Fruit fly (Drosophila melanogaster) whole organism, embryonic: ENCODE results near the gene CG42495.

Experiments
- Adf1 ChIP-seq: fragments of 200-800 bp; sonication (Bioruptor generic); IDR thresholded peaks from 2 replicates; pipeline ENCODE4 v1.3.6; 2022; ENCODE audit warnings: missing biosample characterization, missing genetic modification characterization
- Asciz ChIP-seq: fragments of 200-800 bp; sonication (Bioruptor generic); optimal IDR thresholded peaks from 2 replicates; lab custom pipeline; 2017; ENCODE audit warnings: missing biosample characterization, mild to moderate bottlenecking, missing genetic modification characterization, missing genetic modification reagents
- B-H2 ChIP-seq: fragments of 200-800 bp; sonication (Bioruptor generic); optimal IDR thresholded peaks from 2 replicates; lab custom pipeline; 2018; ENCODE audit warnings: missing biosample characterization, mild to moderate bottlenecking, missing genetic modification characterization
- CG10431 ChIP-seq: fragments of 200-800 bp; sonication (Bioruptor generic); optimal IDR thresholded peaks from 3 replicates; lab custom pipeline; 2018; ENCODE audit warnings: missing biosample characterization, mild to moderate bottlenecking, missing genetic modification characterization
- CG11247 ChIP-seq: fragments of 200-800 bp; sonication (Bioruptor generic); IDR thresholded peaks from 2 replicates; pipeline ENCODE4 v1.3.6; 2022; ENCODE audit warnings: missing biosample characterization, missing genetic modification characterization
- CG12659 ChIP-seq: fragments of 200-800 bp; sonication (Bioruptor generic); optimal IDR thresholded peaks from 3 replicates; lab custom pipeline; 2017; ENCODE audit warnings: mild to moderate bottlenecking, missing biosample characterization, missing genetic modification reagents, missing genetic modification characterization
- CG15269 ChIP-seq: fragments of 200-800 bp; sonication (Bioruptor generic); optimal IDR thresholded peaks from 2 replicates; lab custom pipeline; 2018; ENCODE audit warnings: missing biosample characterization, mild to moderate bottlenecking, missing genetic modification characterization, moderate library complexity
- CG1529 ChIP-seq: fragments of 200-800 bp; sonication (Bioruptor generic); optimal IDR thresholded peaks from 3 replicates; lab custom pipeline; 2018; ENCODE audit warnings: missing biosample characterization, missing genetic modification characterization
- CG16779 ChIP-seq: fragments of 200-800 bp; sonication (Bioruptor generic); IDR thresholded peaks from 2 replicates; pipeline ENCODE4 v1.3.6; 2022; ENCODE audit warnings: missing biosample characterization, missing genetic modification characterization
- CG17802 ChIP-seq: fragments of 200-800 bp; sonication (Bioruptor generic); optimal IDR thresholded peaks from 2 replicates; lab custom pipeline; 2018; ENCODE audit warnings: missing biosample characterization, mild to moderate bottlenecking, missing genetic modification characterization, moderate library complexity
- CG1792 ChIP-seq: fragments of 200-800 bp; sonication (Bioruptor generic); optimal IDR thresholded peaks from 2 replicates; lab custom pipeline; 2016; ENCODE audit warnings: missing biosample characterization, missing genetic modification characterization
- CG18764 ChIP-seq: fragments of 200-800 bp; sonication (Bioruptor generic); optimal IDR thresholded peaks from 3 replicates; lab custom pipeline; 2016; ENCODE audit warnings: missing biosample characterization, missing genetic modification characterization
- CG33557 ChIP-seq: fragments of 200-800 bp; sonication (Bioruptor generic); optimal IDR thresholded peaks from 2 replicates; lab custom pipeline; 2019; ENCODE audit warnings: missing biosample characterization, mild to moderate bottlenecking, missing genetic modification characterization, moderate library complexity
- CG34224 ChIP-seq: fragments of 200-800 bp; sonication (Bioruptor generic); IDR thresholded peaks from 3 replicates; pipeline ENCODE4 v1.3.6; 2022; ENCODE audit warnings: missing biosample characterization, missing genetic modification characterization; ENCODE audit not compliant: partially characterized antibody
- CG34422 ChIP-seq: fragments of 200-800 bp; sonication (Bioruptor generic); IDR thresholded peaks from 3 replicates; pipeline ENCODE4 v1.3.6; 2022; ENCODE audit warnings: missing biosample characterization, missing genetic modification characterization
- CG3726 ChIP-seq: fragments of 200-800 bp; sonication (Bioruptor generic); IDR thresholded peaks from 3 replicates; pipeline ENCODE4, ENCODE4 v1.3.6; 2022; ENCODE audit warnings: missing biosample characterization, missing genetic modification characterization
- CG3995 ChIP-seq: fragments of 200-800 bp; sonication (Bioruptor generic); optimal IDR thresholded peaks from 3 replicates; lab custom pipeline; 2016; ENCODE audit warnings: missing biosample characterization, missing genetic modification characterization
- CG4328 ChIP-seq: fragments of 200-800 bp; sonication (Bioruptor generic); optimal IDR thresholded peaks from 3 replicates; lab custom pipeline; 2017; ENCODE audit warnings: missing biosample characterization, missing genetic modification reagents, missing genetic modification characterization
- CG4707 ChIP-seq: fragments of 200-800 bp; sonication (Bioruptor generic); optimal IDR thresholded peaks from 2 replicates; lab custom pipeline; 2018; ENCODE audit warnings: missing biosample characterization, mild to moderate bottlenecking, missing genetic modification characterization, moderate library complexity
- CG5245 ChIP-seq: fragments of 200-800 bp; sonication (Bioruptor generic); optimal IDR thresholded peaks from 3 replicates; lab custom pipeline; 2016; ENCODE audit warnings: missing biosample characterization, missing genetic modification characterization
- CG9797 ChIP-seq: fragments of 200-800 bp; sonication (Bioruptor generic); optimal IDR thresholded peaks from 3 replicates; lab custom pipeline; 2018; ENCODE audit warnings: missing biosample characterization, mild to moderate bottlenecking, missing genetic modification characterization
- D19B ChIP-seq: fragments of 200-800 bp; sonication (Bioruptor generic); optimal IDR thresholded peaks from 2 replicates; lab custom pipeline; 2017; ENCODE audit warnings: missing biosample characterization, mild to moderate bottlenecking, missing genetic modification characterization
- Dbx ChIP-seq: fragments of 200-800 bp; sonication (Bioruptor generic); IDR thresholded peaks from 3 replicates; pipeline ENCODE4 v1.3.6; 2022; ENCODE audit warnings: missing biosample characterization, missing genetic modification characterization
- Dip2 ChIP-seq: fragments of 200-800 bp; sonication (Bioruptor generic); IDR thresholded peaks from 2 replicates; pipeline ENCODE4 v1.3.6; 2022; ENCODE audit warnings: missing biosample characterization, missing genetic modification characterization
- Dp ChIP-seq: fragments of 200-800 bp; sonication (Bioruptor generic); optimal IDR thresholded peaks from 2 replicates; lab custom pipeline; 2018; ENCODE audit warnings: missing biosample characterization, mild to moderate bottlenecking, missing genetic modification characterization, moderate library complexity
- ERR ChIP-seq: fragments of 200-800 bp; sonication (Bioruptor generic); optimal IDR thresholded peaks from 2 replicates; lab custom pipeline; 2016; ENCODE audit warnings: missing biosample characterization, missing genetic modification characterization
- Hey ChIP-seq: fragments of 200-800 bp; sonication (Bioruptor generic); optimal IDR thresholded peaks from 3 replicates; lab custom pipeline; 2018; ENCODE audit warnings: missing biosample characterization, mild to moderate bottlenecking, missing genetic modification characterization
- Hmx ChIP-seq: fragments of 200-800 bp; sonication (Bioruptor generic); optimal IDR thresholded peaks from 2 replicates; lab custom pipeline; 2016; ENCODE audit warnings: missing biosample characterization, missing genetic modification characterization
- Hr39 ChIP-seq: fragments of >200 bp; optimal IDR thresholded peaks from 2 replicates; lab custom pipeline; 2017
- Kr ChIP-seq: fragments of 200-800 bp; sonication (Bioruptor generic); optimal IDR thresholded peaks from 2 replicates; lab custom pipeline; 2017; ENCODE audit warnings: missing biosample characterization, mild to moderate bottlenecking, missing genetic modification characterization
- Med ChIP-seq: fragments of 200-800 bp; sonication (Bioruptor generic); peaks from one replicate; lab custom pipeline; 2016; ENCODE audit warnings: missing biosample characterization, missing genetic modification characterization, mild to moderate bottlenecking, inconsistent platforms, moderate library complexity
- NC2α ChIP-seq: fragments of 200-800 bp; sonication (Bioruptor generic); optimal IDR thresholded peaks from 2 replicates; lab custom pipeline; 2016; ENCODE audit warnings: missing biosample characterization, missing genetic modification characterization
- NFAT ChIP-seq: fragments of 200-800 bp; sonication (Bioruptor generic); IDR thresholded peaks from 2 replicates; pipeline ENCODE4 v1.3.6; 2022; ENCODE audit warnings: missing biosample characterization, missing genetic modification characterization
- NfI ChIP-seq: fragments of 200-800 bp; sonication (Bioruptor generic); optimal IDR thresholded peaks from 3 replicates; lab custom pipeline; 2018; ENCODE audit warnings: missing biosample characterization, mild to moderate bottlenecking, missing genetic modification characterization, moderate library complexity
- Sin3A ChIP-seq: fragments of >200 bp; optimal IDR thresholded peaks from 2 replicates; lab custom pipeline; 2018
- Spps ChIP-seq: fragments of 200-800 bp; sonication (Bioruptor generic); optimal IDR thresholded peaks from 2 replicates; lab custom pipeline; 2018; ENCODE audit warnings: missing biosample characterization, mild to moderate bottlenecking, missing genetic modification characterization
- amos ChIP-seq: fragments of 200-800 bp; sonication (Bioruptor generic); IDR thresholded peaks from 2 replicates; pipeline ENCODE4 v1.3.6; 2022; ENCODE audit warnings: missing biosample characterization, missing genetic modification characterization; ENCODE audit not compliant: partially characterized antibody
- ato ChIP-seq: fragments of 200-800 bp; sonication (Bioruptor generic); IDR thresholded peaks from 2 replicates; pipeline ENCODE4 v1.3.6; 2022; ENCODE audit warnings: missing biosample characterization, missing genetic modification characterization; ENCODE audit not compliant: partially characterized antibody
- cato ChIP-seq: fragments of 200-800 bp; sonication (Bioruptor generic); optimal IDR thresholded peaks from 2 replicates; lab custom pipeline; 2016; ENCODE audit warnings: missing biosample characterization, missing genetic modification characterization, borderline replicate concordance
- chn ChIP-seq: fragments of 200-800 bp; sonication (Bioruptor generic); optimal IDR thresholded peaks from 2 replicates; lab custom pipeline; 2016; ENCODE audit warnings: missing biosample characterization, missing genetic modification characterization
- gsb-n ChIP-seq: fragments of 200-800 bp; sonication (Bioruptor generic); optimal IDR thresholded peaks from 3 replicates; lab custom pipeline; 2018; ENCODE audit warnings: missing biosample characterization, mild to moderate bottlenecking, missing genetic modification characterization
- gt ChIP-seq: fragments of 200-800 bp; sonication (Bioruptor generic); IDR thresholded peaks from 2 replicates; pipeline ENCODE4 v1.3.6; 2022; ENCODE audit warnings: missing biosample characterization, missing genetic modification characterization
- jing ChIP-seq: fragments of 200-800 bp; sonication (Bioruptor generic); optimal IDR thresholded peaks from 2 replicates; lab custom pipeline; 2018; ENCODE audit warnings: missing biosample characterization, mild to moderate bottlenecking, missing genetic modification characterization
- lov ChIP-seq, 2 experiments: fragments of 200-800 bp in 1 of 2; fragments of >200 bp in 1 of 2; sonication (Bioruptor generic) in 1 of 2; IDR thresholded peaks in 1 of 2; optimal IDR thresholded peaks in 1 of 2; 2 replicates in 1 of 2; 3 replicates in 1 of 2; pipeline versions ENCODE4 v1.3.6 to Lab custom; 2017 to 2022; ENCODE audit warnings: missing biosample characterization in 1 of 2, missing genetic modification characterization in 1 of 2
- nau ChIP-seq: fragments of 200-800 bp; sonication (Bioruptor generic); optimal IDR thresholded peaks from 3 replicates; lab custom pipeline; 2017; ENCODE audit warnings: missing biosample characterization, mild to moderate bottlenecking, missing genetic modification characterization, missing genetic modification reagents
- pzg ChIP-seq: fragments of 200-800 bp; sonication (Bioruptor generic); optimal IDR thresholded peaks from 3 replicates; lab custom pipeline; 2018; ENCODE audit warnings: missing biosample characterization, mild to moderate bottlenecking, missing genetic modification characterization, moderate library complexity
- rib ChIP-seq: fragments of 200-800 bp; sonication (Bioruptor generic); IDR thresholded peaks from 2 replicates; pipeline ENCODE4 v1.3.6; 2022; ENCODE audit warnings: missing biosample characterization, missing genetic modification characterization
- row ChIP-seq: fragments of 200-800 bp; sonication (Bioruptor generic); IDR thresholded peaks from 3 replicates; pipeline ENCODE4 v1.3.6; 2022; ENCODE audit warnings: missing biosample characterization, missing genetic modification characterization
- slou ChIP-seq: fragments of 200-800 bp; sonication (Bioruptor generic); optimal IDR thresholded peaks from 3 replicates; lab custom pipeline; 2016; ENCODE audit warnings: missing biosample characterization, missing genetic modification characterization
- stc ChIP-seq: fragments of 200-800 bp; sonication (Bioruptor generic); IDR thresholded peaks from 2 replicates; pipeline ENCODE4 v1.3.6; 2022; ENCODE audit warnings: missing biosample characterization, missing genetic modification characterization
- yki ChIP-seq: fragments of >200 bp; optimal IDR thresholded peaks from 3 replicates; lab custom pipeline; 2018
- zfh1 ChIP-seq: fragments of 200-800 bp; sonication (Bioruptor generic); IDR thresholded peaks from 3 replicates; pipeline ENCODE4 v1.3.6; 2022; ENCODE audit warnings: missing biosample characterization, missing genetic modification characterization

Gene CG42495

DNA sequence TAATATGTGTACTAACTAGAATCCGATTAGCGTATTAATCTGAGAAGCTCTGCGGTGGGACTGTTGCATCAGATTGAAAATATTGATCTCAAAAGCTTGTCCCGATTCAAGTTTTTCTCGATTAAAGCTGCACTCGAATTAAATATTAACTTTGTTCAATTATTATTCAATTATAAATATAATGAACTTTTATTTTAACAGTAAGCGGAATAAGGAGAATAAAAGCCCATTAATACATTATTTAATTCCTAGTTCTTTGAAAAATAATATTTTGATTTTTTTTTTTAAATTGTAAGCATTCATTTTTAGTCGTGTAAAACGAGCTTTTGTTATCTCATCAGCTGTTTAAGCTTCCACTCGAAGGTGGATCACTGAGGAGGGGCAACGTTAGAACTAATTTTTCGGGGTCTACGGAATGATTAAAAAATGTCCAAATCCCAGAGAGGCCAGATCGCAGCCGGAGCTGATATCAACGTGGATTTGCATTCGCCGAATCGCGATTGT is 8.3 kb downstream of the CG42495 start, which contains the start of the genes GNBP2 and GNBP1 (continued):
- TF ChIP-seq Dip2 (GFP tag; lab: Robert Waterston, UW): no peak
- no peak for TF ChIP-seq CG17802
- peak; percentile 75 for TF ChIP-seq stc (GFP tag; lab: Robert Waterston, UW)
- TF ChIP-seq CG10431 (GFP tag; lab: Kevin White, UChicago): no peak
- no peak for TF ChIP-seq Dp (GFP tag; lab: Kevin White, UChicago)
- no peak for TF ChIP-seq CG3726
- TF ChIP-seq CG15269: peak; percentile 74
- no peak for TF ChIP-seq CG34224 (GFP tag; lab: Robert Waterston, UW)
- peak; percentile 32 for TF ChIP-seq Asciz (GFP tag; lab: Kevin White, UChicago)
- TF ChIP-seq Spps (tag; lab: Kevin White, UChicago): no peak
- TF ChIP-seq chn (GFP tag; lab: Kevin White, UChicago): no peak
- TF ChIP-seq pzg (GFP tag; lab: Kevin White, UChicago): no peak
- peak; percentile 33 for TF ChIP-seq Med (GFP tag; lab: Kevin White, UChicago)
- no peak for TF ChIP-seq CG9797 (GFP tag; lab: Kevin White, UChicago)
- no peak for TF ChIP-seq Kr (GFP tag; lab: Kevin White, UChicago)
- TF ChIP-seq NfI (GFP tag; lab: Kevin White, UChicago): peak; percentile 0
- no peak for TF ChIP-seq ERR
- TF ChIP-seq CG12659 (GFP tag; lab: Kevin White, UChicago): peak; percentile 32
- TF ChIP-seq NFAT: no peak
- TF ChIP-seq slou (GFP tag; lab: Kevin White, UChicago): no peak
- TF ChIP-seq lov (optimal IDR thresholded peaks at IDR 0.05; lab: Kevin White, UChicago): no peak
- TF ChIP-seq lov (GFP tag; IDR thresholded peaks at IDR 0.05; lab: Robert Waterston, UW): no peak
- TF ChIP-seq CG34422 (GFP tag; lab: Robert Waterston, UW): 0 out of 3 replicates have a peak, but pooled peaks have one; percentile 10
- no peak for TF ChIP-seq cato (GFP tag; lab: Kevin White, UChicago)
- no peak for TF ChIP-seq NC2α (GFP tag; lab: Kevin White, UChicago)
- TF ChIP-seq CG16779: no peak
- no peak for TF ChIP-seq CG1529 (GFP tag; lab: Kevin White, UChicago)
- no peak for TF ChIP-seq CG18764 (GFP tag; lab: Kevin White, UChicago)
- no peak for TF ChIP-seq Dbx (GFP tag; lab: Robert Waterston, UW)
- TF ChIP-seq rib (GFP tag; lab: Robert Waterston, UW): no peak
- no peak for TF ChIP-seq CG1792
- TF ChIP-seq Sin3A (lab: Kevin White, UChicago): no peak
- TF ChIP-seq gt (GFP tag; lab: Robert Waterston, UW): no peak
- no peak for TF ChIP-seq CG3995 (GFP tag; lab: Kevin White, UChicago)
- no peak for TF ChIP-seq CG5245 (GFP tag; lab: Kevin White, UChicago)
- no peak for TF ChIP-seq jing (GFP tag; lab: Kevin White, UChicago)
- TF ChIP-seq zfh1 (GFP tag; lab: Robert Waterston, UW): no peak
- TF ChIP-seq Hmx (GFP tag; lab: Kevin White, UChicago): no peak
- TF ChIP-seq B-H2 (GFP tag; lab: Kevin White, UChicago): no peak
- TF ChIP-seq ato (GFP tag; lab: Robert Waterston, UW): no peak
- TF ChIP-seq CG11247 (GFP tag; lab: Robert Waterston, UW): 0 out of 2 replicates have a peak, but pooled peaks have one; percentile 7
- no peak for TF ChIP-seq nau (GFP tag; lab: Kevin White, UChicago)
- TF ChIP-seq Hey: no peak
- peak; percentile 7 for TF ChIP-seq D19B (GFP tag; lab: Kevin White, UChicago)
- peak; percentile 77 for TF ChIP-seq row (GFP tag; lab: Robert Waterston, UW)
- no peak for TF ChIP-seq CG4707 (GFP tag; lab: Kevin White, UChicago)
- no peak for TF ChIP-seq Adf1 (GFP tag; lab: Robert Waterston, UW)
- TF ChIP-seq gsb-n (tag; lab: Kevin White, UChicago): peak; percentile 51
- TF ChIP-seq CG4328 (GFP tag; lab: Kevin White, UChicago): no peak
- TF ChIP-seq yki (lab: Kevin White, UChicago): no peak
- TF ChIP-seq Hr39: no peak
- no peak for TF ChIP-seq amos (GFP tag; lab: Robert Waterston, UW)
- TF ChIP-seq CG33557 (GFP tag; lab: Kevin White, UChicago): no peak
